2 worm cellular contexts compared by ENCODE assay signal in genomic region chrV:13298706-13299105, ce11.
TF ChIP-seq lines count a peak whose summit lies in the region.

No protein-coding gene starts in this region.

TF ChIP-seq in whole organism, L1 larva, 84 proteins besides CTCF, POLR2A, EP300 and RAD21:
- no peak for TF ChIP-seq irx-1 (tag; optimal IDR thresholded peaks at IDR 0.05; lab: Kevin White, UChicago)
- TF ChIP-seq unc-86 (tag; optimal IDR thresholded peaks at IDR 0.05; lab: Kevin White, UChicago), result no peak
- TF ChIP-seq elt-3 (tag; optimal IDR thresholded peaks at IDR 0.05; lab: Kevin White, UChicago), result no peak
- no peak for TF ChIP-seq nhr-77 (tag; optimal IDR thresholded peaks at IDR 0.05; lab: Kevin White, UChicago)
- TF ChIP-seq xbp-1 (tag; optimal IDR thresholded peaks at IDR 0.05; lab: Kevin White, UChicago), result no peak
- TF ChIP-seq lin-14 (GFP tag; optimal IDR thresholded peaks at IDR 0.05; lab: Kevin White, UChicago), result peak; percentile 37
- no peak for TF ChIP-seq jun-1 (tag; optimal IDR thresholded peaks at IDR 0.05; lab: Kevin White, UChicago)
- TF ChIP-seq fos-1 (tag; optimal IDR thresholded peaks at IDR 0.05; lab: Kevin White, UChicago), result no peak
- peak; percentile 2 for TF ChIP-seq rnt-1 (tag; optimal IDR thresholded peaks at IDR 0.05; lab: Kevin White, UChicago)
- no peak for TF ChIP-seq hlh-17 (GFP tag; optimal IDR thresholded peaks at IDR 0.05; lab: Kevin White, UChicago; ENCODE audit: borderline replicate concordance)
- TF ChIP-seq sox-4 (tag; optimal IDR thresholded peaks at IDR 0.05; lab: Kevin White, UChicago), result no peak
- no peak for TF ChIP-seq ceh-82 (tag; optimal IDR thresholded peaks at IDR 0.05; lab: Kevin White, UChicago)
- no peak for TF ChIP-seq ztf-4 (tag; optimal IDR thresholded peaks at IDR 0.05; lab: Kevin White, UChicago)
- no peak for TF ChIP-seq hlh-4 (tag; optimal IDR thresholded peaks at IDR 0.05; lab: Kevin White, UChicago)
- peak; percentile 11 for TF ChIP-seq nhr-71 (tag; optimal IDR thresholded peaks at IDR 0.05; lab: Kevin White, UChicago)

TF ChIP-seq in whole organism, L2 larva, 48 proteins besides CTCF, POLR2A, EP300 and RAD21:
- TF ChIP-seq nhr-129 (tag; optimal IDR thresholded peaks at IDR 0.05; lab: Kevin White, UChicago), result peak; percentile 56
- no peak for TF ChIP-seq crh-2 (tag; optimal IDR thresholded peaks at IDR 0.05; lab: Kevin White, UChicago)
